Fruit fly (Drosophila melanogaster): Measurements from ENCODE around the gene mrn.

The mrn gene

dm6 chr3L:15627295-15627694 lies 47.0 kb upstream of the mrn start (continued):
- TF ChIP-seq Sox100B (GFP tag; optimal IDR thresholded peaks at IDR 0.05) (no peak), lola (GFP tag; optimal IDR thresholded peaks at IDR 0.05) (no peak), D19A (tag; optimal IDR thresholded peaks at IDR 0.05) (no peak), CG8388 (GFP tag; optimal IDR thresholded peaks at IDR 0.05) (no peak), CG7786 (GFP tag; optimal IDR thresholded peaks at IDR 0.05) (no peak), sug (tag; optimal IDR thresholded peaks at IDR 0.05) (no peak), CG31365 (tag; optimal IDR thresholded peaks at IDR 0.05) (no peak), Ets65A (GFP tag) (peak; percentile 52), CG13775 (GFP tag; optimal IDR thresholded peaks at IDR 0.05) (no peak), CG16779 (GFP tag; IDR thresholded peaks at IDR 0.05) (0 out of 2 replicates have a peak, but pooled peaks have one; percentile 27), CG7372 (GFP tag; IDR thresholded peaks at IDR 0.05) (peak; percentile 92), Sry-β (GFP tag; optimal IDR thresholded peaks at IDR 0.05) (no peak), tap (tag; optimal IDR thresholded peaks at IDR 0.05) (no peak)

- TF ChIP-seq Hmr (GFP tag; optimal IDR thresholded peaks at IDR 0.05) (peak; percentile 88), Sin3A (optimal IDR thresholded peaks at IDR 0.05) (no peak), CG6854 (GFP tag; optimal IDR thresholded peaks at IDR 0.05) (peak; percentile 81), tgo (GFP tag; IDR thresholded peaks at IDR 0.05) (peak; percentile 88), CG32767 (GFP tag; IDR thresholded peaks at IDR 0.05) (peak; percentile 80), Hr51 (GFP tag; optimal IDR thresholded peaks at IDR 0.05) (peak in 1 of 2 experiments; percentile 95), Deaf1 (tag; optimal IDR thresholded peaks at IDR 0.05) (peak; percentile 76), CG3838 (GFP tag; optimal IDR thresholded peaks at IDR 0.05) (peak; percentile 91), mld (GFP tag; IDR thresholded peaks at IDR 0.05; ENCODE audit: partially characterized antibody) (no peak), schlank (tag; optimal IDR thresholded peaks at IDR 0.05) (peak; percentile 36), ara (GFP tag; IDR thresholded peaks at IDR 0.05) (peak; percentile 67), knrl (GFP tag; IDR thresholded peaks at IDR 0.05; ENCODE audit: partially characterized antibody) (no peak), CG10321 (GFP tag; IDR thresholded peaks at IDR 0.05) (no peak), fd102C (GFP tag; optimal IDR thresholded peaks at IDR 0.05) (no peak), h (optimal IDR thresholded peaks at IDR 0.05) (no peak), D (optimal IDR thresholded peaks at IDR 0.05) (no peak), D (GFP tag; optimal IDR thresholded peaks at IDR 0.05) (peak; percentile 92), Adf1 (GFP tag; IDR thresholded peaks at IDR 0.05) (peak; percentile 59; the same call in 1 of the 2 replicates), CG34422 (GFP tag; IDR thresholded peaks at IDR 0.05) (peak; percentile 86; the same call in 2 of the 3 replicates), CG12744 (GFP tag; optimal IDR thresholded peaks at IDR 0.05) (no peak), grn (GFP tag; optimal IDR thresholded peaks at IDR 0.05) (peak; percentile 6), Neu2 (GFP tag; optimal IDR thresholded peaks at IDR 0.05; ENCODE audit: borderline replicate concordance) (no peak), CG17186 (GFP tag; optimal IDR thresholded peaks at IDR 0.05) (peak; percentile 17), CG34224 (GFP tag; IDR thresholded peaks at IDR 0.05; ENCODE audit: partially characterized antibody) (no peak), gro (GFP tag; optimal IDR thresholded peaks at IDR 0.05) (peak; percentile 16), HLH3B (GFP tag; IDR thresholded peaks at IDR 0.05) (peak; percentile 78), Lim3 (GFP tag; IDR thresholded peaks at IDR 0.05) (no peak), slou (GFP tag; optimal IDR thresholded peaks at IDR 0.05) (peak; percentile 81), Antp (GFP tag; optimal IDR thresholded peaks at IDR 0.05) (no peak), MBD-R2 (GFP tag; IDR thresholded peaks at IDR 0.05) (no peak), CG4404 (GFP tag; IDR thresholded peaks at IDR 0.05) (peak; percentile 75), nerfin-1 (tag; optimal IDR thresholded peaks at IDR 0.05) (peak; percentile 90), Jarid2 (GFP tag; optimal IDR thresholded peaks at IDR 0.05) (peak; percentile 56), CG1647 (GFP tag; optimal IDR thresholded peaks at IDR 0.05) (peak; percentile 21), H2.0 (GFP tag; IDR thresholded peaks at IDR 0.05) (peak; percentile 75), Hey (tag; optimal IDR thresholded peaks at IDR 0.05) (no peak), dmrt99B (tag; optimal IDR thresholded peaks at IDR 0.05) (peak; percentile 98)
Observed at dm6 chr3L:15625676-15626414, 45.5 kb upstream of the mrn start.

Measured in whole organism, embryonic.